Worm (Caenorhabditis elegans): ENCODE data around the gene T19H5.6.

DNA sequence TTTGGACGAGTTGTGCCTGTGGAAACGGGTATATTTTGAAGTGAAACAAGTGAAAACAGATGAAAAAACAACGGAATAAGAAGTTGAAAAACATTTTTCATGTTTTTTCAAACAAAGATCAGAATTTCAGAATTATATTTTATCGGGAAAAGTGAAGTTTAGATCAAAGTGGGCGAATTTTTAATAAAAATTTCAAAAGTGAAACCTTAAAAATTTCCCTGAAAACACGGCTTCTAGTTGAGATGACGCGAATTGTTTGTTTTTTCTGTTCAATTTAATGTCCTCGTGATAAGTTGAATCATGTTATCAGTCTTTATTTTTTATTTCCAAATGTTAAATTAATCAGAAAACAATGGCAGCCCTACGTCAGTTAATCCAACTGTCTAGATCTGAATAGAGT is 37.2 kb upstream of the T19H5.6 start, which contains the start of gene gcy-3:
- TF ChIP-seq B0035.1 (tag; optimal IDR thresholded peaks at IDR 0.05) (no peak), F52B5.7 (tag; optimal IDR thresholded peaks at IDR 0.05) (no peak)

All from whole organism, young adult.